Worm (Caenorhabditis elegans) whole organism, L2 larva: Measurements from ENCODE around the gene fkb-1.

Experiments used
- fos-1 ChIP-seq: fragments of 150-350 bp; optimal IDR thresholded peaks from 2 replicates; lab custom pipeline; 2014; ENCODE audit warnings: missing biosample characterization, missing genetic modification characterization
- nhr-12 ChIP-seq: fragments of 150-350 bp; optimal IDR thresholded peaks from 2 replicates; lab custom pipeline; 2014; ENCODE audit warnings: missing biosample characterization, missing genetic modification characterization
- nhr-77 ChIP-seq: fragments of 150-350 bp; optimal IDR thresholded peaks from 2 replicates; lab custom pipeline; 2014; ENCODE audit warnings: missing biosample characterization, missing genetic modification characterization

DNA sequence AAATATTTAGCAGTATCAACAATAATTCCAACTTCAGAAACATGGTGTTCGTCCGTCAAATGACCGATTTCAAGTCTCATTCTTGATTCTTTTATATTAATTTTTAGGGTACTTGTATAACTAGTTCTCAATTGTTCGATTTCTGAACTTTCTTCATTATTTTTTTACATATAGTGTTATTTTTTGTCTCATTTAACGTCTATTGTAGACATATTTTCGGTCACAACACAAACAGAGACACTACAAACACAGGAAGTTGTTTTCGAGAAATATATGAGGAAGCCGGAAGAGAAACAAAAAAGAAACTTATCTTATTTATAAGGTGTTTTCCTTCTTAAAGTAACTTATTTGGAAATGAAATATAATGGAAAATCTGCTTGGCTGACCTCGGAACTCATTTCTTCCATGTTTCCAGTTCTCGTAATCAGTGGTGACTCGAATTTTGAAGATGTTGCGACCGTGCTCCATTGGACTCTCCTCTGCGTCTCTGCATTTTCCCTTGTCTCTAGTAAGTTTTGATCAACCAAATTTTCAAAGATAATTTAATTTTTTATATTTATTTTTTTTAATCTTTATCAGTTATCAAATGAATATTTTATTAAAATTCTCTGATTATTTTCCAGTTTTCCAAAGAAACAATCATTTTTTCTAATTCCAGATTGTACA is 17.4 kb downstream of the fkb-1 start, which contains the start of the genes F36H1.12 and lin-3:
- TF ChIP-seq nhr-77 = no peak
- no peak for TF ChIP-seq fos-1 (tag; lab: Kevin White, UChicago)
- TF ChIP-seq nhr-12 (tag; lab: Kevin White, UChicago) = no peak
